Worm (Caenorhabditis elegans) whole organism, L1 larva: Measurements from ENCODE around the gene F14H3.3.

Experiments used
- C16A3.4 ChIP-seq: fragments of 150-350 bp; optimal IDR thresholded peaks from 2 replicates; lab custom pipeline; 2014; ENCODE audit warnings: missing biosample characterization, missing genetic modification characterization
- aha-1 ChIP-seq: fragments of 150-350 bp; optimal IDR thresholded peaks from 2 replicates; lab custom pipeline; 2014; ENCODE audit warnings: missing biosample characterization, missing genetic modification characterization
- blmp-1 ChIP-seq: fragments of 150-350 bp; optimal IDR thresholded peaks from 2 replicates; lab custom pipeline; 2014; ENCODE audit warnings: missing biosample characterization, missing genetic modification characterization
- ceh-63 ChIP-seq: fragments of 200-800 bp; sonication (Bioruptor generic); optimal IDR thresholded peaks from 2 replicates; lab custom pipeline; 2018; ENCODE audit warnings: mild to moderate bottlenecking, missing genetic modification characterization, missing compliant biosample characterization
- ceh-8 ChIP-seq: fragments of 200-800 bp; sonication (Bioruptor generic); optimal IDR thresholded peaks from 2 replicates; lab custom pipeline; 2018; ENCODE audit warnings: mild to moderate bottlenecking, missing genetic modification characterization, moderate library complexity, missing compliant biosample characterization
- ceh-82 ChIP-seq, 3 experiments: fragments of 150-350 bp in 1 of 3; sonication (generic microtip) in 2 of 3; optimal IDR thresholded peaks; 2 replicates each; lab custom pipeline; 2014 to 2017; ENCODE audit warnings: missing biosample characterization in 3 of 3, missing genetic modification characterization in 3 of 3
- dpl-1 ChIP-seq, 3 experiments: fragments of 150-350 bp in 2 of 3; sonication (generic microtip) in 1 of 3; optimal IDR thresholded peaks; 2 replicates each; lab custom pipeline; 2014 to 2017; ENCODE audit warnings: missing biosample characterization in 3 of 3, missing genetic modification characterization in 3 of 3, missing genetic modification reagents in 3 of 3
- dsc-1 ChIP-seq: sonication (generic microtip); optimal IDR thresholded peaks from 2 replicates; lab custom pipeline; 2016; ENCODE audit warnings: mild to moderate bottlenecking, missing genetic modification characterization, missing compliant biosample characterization
- efl-1 ChIP-seq, 4 experiments: fragments of 150-350 bp; optimal IDR thresholded peaks in 3 of 4; peaks in 1 of 4; 1 replicate in 1 of 4; 2 replicates in 3 of 4; lab custom pipeline; 2014; ENCODE audit warnings: missing biosample characterization in 2 of 4, missing genetic modification characterization in 2 of 4, missing genetic modification reagents in 2 of 4
- egl-13 ChIP-seq: sonication (generic microtip); optimal IDR thresholded peaks from 2 replicates; lab custom pipeline; 2016; ENCODE audit warnings: missing genotype, missing genetic modification reagents, missing genetic modification characterization, missing compliant biosample characterization
- egl-27 ChIP-seq, 2 experiments: fragments of 150-350 bp in 1 of 2; sonication (generic microtip); optimal IDR thresholded peaks; 3 replicates each; lab custom pipeline; 2017 to 2018; ENCODE audit warnings: missing biosample characterization in 2 of 2, missing genetic modification characterization in 2 of 2, missing genetic modification reagents in 2 of 2
- elt-2 ChIP-seq: sonication (generic microtip); optimal IDR thresholded peaks from 2 replicates; lab custom pipeline; 2016; ENCODE audit warnings: missing genetic modification characterization, mild to moderate bottlenecking, inconsistent platforms, missing compliant biosample characterization, missing genetic modification reagents
- ets-5 ChIP-seq: fragments of 200-800 bp; sonication (Bioruptor generic); IDR thresholded peaks from 2 replicates; pipeline ENCODE4 v1.3.6; 2022; ENCODE audit warnings: missing genetic modification characterization, missing compliant biosample characterization
- fkh-10 ChIP-seq: sonication (generic microtip); optimal IDR thresholded peaks from 2 replicates; lab custom pipeline; 2017; ENCODE audit warnings: missing biosample characterization, missing genetic modification reagents, missing genetic modification characterization
- fkh-4 ChIP-seq: sonication (generic microtip); optimal IDR thresholded peaks from 2 replicates; lab custom pipeline; 2016; ENCODE audit warnings: missing compliant biosample characterization, missing genetic modification characterization, borderline replicate concordance
- hpl-2 ChIP-seq: fragments of 150-350 bp; optimal IDR thresholded peaks from 2 replicates; lab custom pipeline; 2014; ENCODE audit warnings: missing biosample characterization, missing genetic modification reagents, missing genetic modification characterization
- jun-1 ChIP-seq: fragments of 150-350 bp; optimal IDR thresholded peaks from 2 replicates; lab custom pipeline; 2014; ENCODE audit warnings: missing biosample characterization, missing genetic modification reagents, missing genetic modification characterization
- lin-35 ChIP-seq, 2 experiments: fragments of 150-350 bp; optimal IDR thresholded peaks; 2 replicates each; lab custom pipeline; 2014; ENCODE audit warnings: missing biosample characterization in 2 of 2, missing genetic modification characterization in 2 of 2, missing genetic modification reagents in 2 of 2
- mdl-1 ChIP-seq, 2 experiments: fragments of 150-350 bp; optimal IDR thresholded peaks; 2 replicates each; lab custom pipeline; 2014 to 2017; ENCODE audit warnings: missing biosample characterization in 2 of 2, missing genetic modification characterization in 2 of 2, inconsistent platforms in 1 of 2
- mef-2 ChIP-seq: fragments of 150-350 bp; optimal IDR thresholded peaks from 2 replicates; lab custom pipeline; 2014; ENCODE audit warnings: missing biosample characterization, missing genetic modification characterization
- nhr-11 ChIP-seq: fragments of 150-350 bp; optimal IDR thresholded peaks from 2 replicates; lab custom pipeline; 2014; ENCODE audit warnings: missing biosample characterization, missing genetic modification characterization
- nhr-12 ChIP-seq: sonication (generic microtip); optimal IDR thresholded peaks from 2 replicates; lab custom pipeline; 2017; ENCODE audit warnings: missing biosample characterization, missing genetic modification characterization
- nhr-19 ChIP-seq: fragments of 200-800 bp; sonication (Bioruptor generic); conservative IDR thresholded peaks from 2 replicates; pipeline ENCODE4 v1.3.6; 2022; ENCODE audit warnings: missing genetic modification characterization, missing compliant biosample characterization
- nhr-20 ChIP-seq: sonication (generic microtip); optimal IDR thresholded peaks from 2 replicates; lab custom pipeline; 2016; ENCODE audit warnings: mild to moderate bottlenecking, missing genetic modification characterization, missing compliant biosample characterization
- nhr-28 ChIP-seq: fragments of 150-350 bp; optimal IDR thresholded peaks from 2 replicates; lab custom pipeline; 2014; ENCODE audit warnings: missing biosample characterization, missing genetic modification characterization
- nhr-71 ChIP-seq: sonication (generic microtip); optimal IDR thresholded peaks from 2 replicates; lab custom pipeline; 2016; ENCODE audit warnings: mild to moderate bottlenecking, missing genetic modification characterization, moderate library complexity, missing compliant biosample characterization
- nhr-77 ChIP-seq: fragments of 150-350 bp; optimal IDR thresholded peaks from 2 replicates; lab custom pipeline; 2014; ENCODE audit warnings: missing biosample characterization, missing genetic modification characterization
- nhr-84 ChIP-seq: sonication (generic microtip); optimal IDR thresholded peaks from 2 replicates; lab custom pipeline; 2017; ENCODE audit warnings: missing biosample characterization, missing genetic modification characterization
- nhr-85 ChIP-seq: sonication (generic microtip); peaks from one replicate; lab custom pipeline; 2016; ENCODE audit warnings: missing genetic modification characterization, inconsistent platforms, missing compliant biosample characterization
- nhr-90 ChIP-seq: sonication (generic microtip); optimal IDR thresholded peaks from 2 replicates; lab custom pipeline; 2016; ENCODE audit warnings: mild to moderate bottlenecking, missing genetic modification characterization, missing compliant biosample characterization; ENCODE audit not compliant: poor library complexity
- pax-3 ChIP-seq: fragments of 200-800 bp; sonication (Bioruptor generic); optimal IDR thresholded peaks from 2 replicates; lab custom pipeline; 2018; ENCODE audit warnings: mild to moderate bottlenecking, missing genetic modification characterization, moderate library complexity, missing compliant biosample characterization
- pqm-1 ChIP-seq: sonication (generic microtip); optimal IDR thresholded peaks from 3 replicates; lab custom pipeline; 2017; ENCODE audit warnings: missing biosample characterization, missing genetic modification characterization
- skn-1 ChIP-seq: fragments of 150-350 bp; optimal IDR thresholded peaks from 2 replicates; lab custom pipeline; 2014; ENCODE audit warnings: missing biosample characterization, missing genetic modification characterization
- sox-4 ChIP-seq: sonication (generic microtip); optimal IDR thresholded peaks from 2 replicates; lab custom pipeline; 2016; ENCODE audit warnings: missing genetic modification characterization, missing compliant biosample characterization
- sup-37 ChIP-seq: fragments of 200-800 bp; sonication (Bioruptor generic); optimal IDR thresholded peaks from 2 replicates; lab custom pipeline; 2018; ENCODE audit warnings: mild to moderate bottlenecking, missing genetic modification characterization, missing compliant biosample characterization
- unc-130 ChIP-seq: fragments of 150-350 bp; optimal IDR thresholded peaks from 2 replicates; lab custom pipeline; 2017; ENCODE audit warnings: missing biosample characterization, missing genetic modification characterization, inconsistent platforms
- xbp-1 ChIP-seq: sonication (generic microtip); optimal IDR thresholded peaks from 2 replicates; lab custom pipeline; 2016; ENCODE audit warnings: missing genetic modification characterization, missing compliant biosample characterization

F14H3.3 gene

DNA sequence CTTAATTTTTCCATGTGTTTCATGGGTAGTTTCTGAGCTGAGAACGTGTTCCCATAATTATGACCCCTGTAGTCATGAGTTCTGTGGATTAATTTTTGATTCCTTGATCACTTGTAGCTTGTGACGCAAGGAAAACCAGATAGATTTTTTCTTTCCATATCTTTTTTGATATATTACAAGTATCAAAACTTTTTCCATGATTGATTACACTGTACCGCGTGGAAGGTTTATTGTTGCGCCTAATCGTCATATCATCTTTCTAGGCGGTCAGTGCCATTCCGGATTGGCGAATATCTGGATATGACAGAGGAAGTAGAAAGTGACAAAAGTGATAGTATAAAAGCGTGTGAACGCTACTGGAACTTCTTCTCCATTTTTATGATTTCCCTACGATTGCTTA is 6.7 kb downstream of the F14H3.3 start, which contains the start of gene ZK285.2:
Gene ZK285.2, plus strand, starts transcription at position 301 of the 400 bp plus-strand sequence.
- no peak for TF ChIP-seq mef-2 (tag; lab: Kevin White, UChicago)
- TF ChIP-seq ceh-82 (tag; optimal IDR thresholded peaks at IDR 0.05; lab: Kevin White, UChicago) = no peak
- no peak for TF ChIP-seq nhr-12 (tag; lab: Kevin White, UChicago)
- no peak for TF ChIP-seq efl-1 (optimal IDR thresholded peaks at IDR 0.05; lab: Kevin White, UChicago)
- peak in 1 of 2 experiments; percentile 16 for TF ChIP-seq efl-1 (GFP tag; optimal IDR thresholded peaks at IDR 0.05 in 1 of 2; lab: Kevin White, UChicago)
- no peak for TF ChIP-seq sup-37 (GFP tag; lab: Kevin White, UChicago)
- no peak for TF ChIP-seq pqm-1 (tag; lab: Kevin White, UChicago)
- TF ChIP-seq dpl-1 (GFP tag; optimal IDR thresholded peaks at IDR 0.05; lab: Kevin White, UChicago) = no peak
- peak; percentile 31 for TF ChIP-seq blmp-1 (tag; lab: Kevin White, UChicago)
- TF ChIP-seq, all 84 proteins: peak for 2

DNA sequence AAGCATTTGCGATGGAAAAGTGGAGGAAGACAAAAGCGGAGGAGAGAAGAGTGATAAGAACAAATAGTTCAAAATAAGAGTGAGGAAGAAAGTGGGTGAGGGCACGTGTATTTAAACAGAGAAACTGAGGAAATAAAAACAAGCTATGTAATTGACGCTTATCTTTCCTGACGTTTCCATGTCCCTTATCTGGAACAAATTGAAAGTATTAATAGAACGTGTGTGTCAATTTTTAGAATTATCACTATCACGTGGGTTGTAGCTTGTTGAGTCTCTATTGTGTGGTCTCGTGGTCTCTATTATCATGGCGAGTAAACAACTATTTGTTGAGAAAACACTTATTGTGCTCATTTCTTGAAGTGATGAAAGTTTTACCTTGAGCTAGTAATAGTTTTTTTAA is 7.4 kb downstream of the F14H3.3 start, which contains the start of gene T10C6.15:
Gene T10C6.15, minus strand, starts transcription at position 104 of the 400 bp plus-strand sequence.
- TF ChIP-seq nhr-90 (tag; lab: Kevin White, UChicago) (peak; percentile 63), fkh-10 (GFP tag; lab: Kevin White, UChicago) (no peak), mdl-1 (tag; optimal IDR thresholded peaks at IDR 0.05; lab: Kevin White, UChicago) (peak in 1 of 2 experiments; percentile 50), elt-2 (peak; percentile 99), hpl-2 (GFP tag; lab: Kevin White, UChicago) (peak; percentile 58), nhr-20 (peak; percentile 67), nhr-71 (tag; lab: Kevin White, UChicago) (peak; percentile 68), nhr-77 (tag; lab: Kevin White, UChicago) (no peak), nhr-85 (tag; lab: Kevin White, UChicago) (peak; percentile 30), lin-35 (GFP tag; optimal IDR thresholded peaks at IDR 0.05; lab: Kevin White, UChicago) (peak in 1 of 2 experiments; percentile 76), egl-27 (tag; optimal IDR thresholded peaks at IDR 0.05; lab: Kevin White, UChicago) (no peak), efl-1 (optimal IDR thresholded peaks at IDR 0.05; lab: Kevin White, UChicago) (no peak), efl-1 (GFP tag; optimal IDR thresholded peaks at IDR 0.05 in 1 of 2; lab: Kevin White, UChicago) (peak in 1 of 2 experiments; percentile 87), pax-3 (tag; lab: Kevin White, UChicago) (peak; percentile 49), unc-130 (no peak), nhr-19 (GFP tag; lab: Robert Waterston, UW) (peak; percentile 32)

DNA sequence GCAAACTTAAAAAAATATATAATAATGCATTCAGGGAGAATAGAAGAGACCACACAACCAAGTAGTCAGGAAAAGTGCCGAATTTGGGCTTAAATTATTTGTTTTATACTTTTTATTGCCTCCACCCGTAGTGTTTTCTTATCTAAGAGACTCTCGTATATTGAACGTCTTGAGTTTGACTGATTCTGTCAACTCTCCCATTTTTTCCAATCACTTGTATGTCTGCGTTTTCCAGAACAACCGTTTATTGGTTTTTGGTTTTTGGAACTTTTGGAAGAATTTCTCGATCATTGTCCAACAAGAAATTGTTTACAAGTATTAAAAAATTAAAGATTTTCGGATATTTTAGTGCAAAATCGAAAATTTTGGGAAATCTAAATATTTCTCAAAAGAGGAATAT is 9.6 kb downstream of the F14H3.3 start:
- TF ChIP-seq egl-13 (tag; lab: Kevin White, UChicago) = no peak
- TF ChIP-seq elt-2 = peak; percentile 50
- peak; percentile 5 for TF ChIP-seq nhr-71 (tag; lab: Kevin White, UChicago)
- no peak for TF ChIP-seq mef-2 (tag; lab: Kevin White, UChicago)
- TF ChIP-seq aha-1 (tag; lab: Kevin White, UChicago) = no peak

DNA sequence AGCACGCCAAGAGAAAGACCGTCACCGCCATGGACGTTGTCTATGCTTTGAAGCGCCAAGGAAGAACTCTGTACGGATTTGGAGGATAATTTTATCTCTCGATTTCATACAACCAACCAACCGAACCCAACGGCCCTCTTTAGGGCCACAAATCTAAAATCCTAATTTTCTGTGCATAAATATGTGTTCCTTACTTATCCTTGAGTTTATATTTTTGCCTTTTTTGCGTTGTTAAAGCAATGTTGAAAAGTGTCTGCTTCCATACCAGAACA is 10.6 kb downstream of the F14H3.3 start:
- no peak for TF ChIP-seq skn-1 (tag; lab: Kevin White, UChicago)
- TF ChIP-seq nhr-20 = no peak
- TF ChIP-seq dsc-1 = no peak
- TF ChIP-seq ceh-8 = no peak
- TF ChIP-seq nhr-28 = no peak
- no peak for TF ChIP-seq nhr-77 (tag; lab: Kevin White, UChicago)
- no peak for TF ChIP-seq nhr-84 (tag; lab: Kevin White, UChicago)
- no peak for TF ChIP-seq sox-4 (tag; lab: Kevin White, UChicago)
- TF ChIP-seq mef-2 (tag; lab: Kevin White, UChicago) = no peak
- no peak for TF ChIP-seq aha-1 (tag; lab: Kevin White, UChicago)
- no peak for TF ChIP-seq jun-1 (tag; lab: Kevin White, UChicago)
- TF ChIP-seq mdl-1 (tag; optimal IDR thresholded peaks at IDR 0.05; lab: Kevin White, UChicago) = no peak
- no peak for TF ChIP-seq ceh-63 (GFP tag; lab: Kevin White, UChicago)
- no peak for TF ChIP-seq efl-1 (optimal IDR thresholded peaks at IDR 0.05; lab: Kevin White, UChicago)
- no peak for TF ChIP-seq efl-1 (GFP tag; optimal IDR thresholded peaks at IDR 0.05 in 1 of 2; lab: Kevin White, UChicago)
- TF ChIP-seq C16A3.4 (tag; lab: Kevin White, UChicago) = no peak
- no peak for TF ChIP-seq nhr-11
- TF ChIP-seq fkh-4 (tag; lab: Kevin White, UChicago) = no peak
- TF ChIP-seq xbp-1 (tag; lab: Kevin White, UChicago) = no peak
- no peak for TF ChIP-seq ets-5 (GFP tag; lab: Robert Waterston, UW)
- TF ChIP-seq, all 84 proteins: peak for 0
